Fruit fly (Drosophila melanogaster) whole organism, embryonic: ENCODE measurements around the gene SKIP.

ENCODE experiments used
- Atf3 ChIP-seq: fragments of 200-800 bp; sonication (Bioruptor generic); optimal IDR thresholded peaks from 3 replicates; lab custom pipeline; 2016; ENCODE audit warnings: missing biosample characterization, missing genetic modification characterization
- C15 ChIP-seq: fragments of 200-800 bp; sonication (Bioruptor generic); IDR thresholded peaks from 3 replicates; pipeline ENCODE4 v1.3.6; 2022; ENCODE audit warnings: missing biosample characterization, missing genetic modification characterization
- CG10209 ChIP-seq: fragments of 200-800 bp; sonication (Bioruptor generic); optimal IDR thresholded peaks from 3 replicates; lab custom pipeline; 2017; ENCODE audit warnings: missing biosample characterization, mild to moderate bottlenecking, missing genetic modification characterization, missing genetic modification reagents
- CG10274 ChIP-seq: fragments of 200-800 bp; sonication (Bioruptor generic); optimal IDR thresholded peaks from 3 replicates; lab custom pipeline; 2017; ENCODE audit warnings: missing biosample characterization, mild to moderate bottlenecking, missing genetic modification characterization
- CG10565 ChIP-seq: fragments of 200-800 bp; sonication (Bioruptor generic); optimal IDR thresholded peaks from 3 replicates; lab custom pipeline; 2016; ENCODE audit warnings: missing biosample characterization, mild to moderate bottlenecking, missing genetic modification characterization
- CG12236 ChIP-seq: fragments of 200-800 bp; sonication (Bioruptor generic); optimal IDR thresholded peaks from 2 replicates; lab custom pipeline; 2016; ENCODE audit warnings: missing biosample characterization, missing genetic modification characterization
- CG13296 ChIP-seq: fragments of 200-800 bp; sonication (Bioruptor generic); optimal IDR thresholded peaks from 3 replicates; lab custom pipeline; 2018; ENCODE audit warnings: missing biosample characterization, mild to moderate bottlenecking, missing genetic modification characterization
- CG13894 ChIP-seq: fragments of 200-800 bp; sonication (Bioruptor generic); optimal IDR thresholded peaks from 3 replicates; lab custom pipeline; 2018; ENCODE audit warnings: missing biosample characterization, mild to moderate bottlenecking, missing genetic modification characterization, moderate library complexity
- CG14441 ChIP-seq: fragments of 200-800 bp; sonication (Bioruptor generic); IDR thresholded peaks from 2 replicates; pipeline ENCODE4 v1.3.6; 2022; ENCODE audit warnings: missing biosample characterization, missing genetic modification characterization
- CG17328 ChIP-seq: fragments of 200-800 bp; sonication (Bioruptor generic); IDR thresholded peaks from 2 replicates; pipeline ENCODE4 v1.3.6; 2022; ENCODE audit warnings: missing biosample characterization, missing genetic modification characterization
- CG3065 ChIP-seq: fragments of 200-800 bp; sonication (Bioruptor generic); optimal IDR thresholded peaks from 2 replicates; lab custom pipeline; 2016; ENCODE audit warnings: missing biosample characterization, missing genetic modification characterization
- CG32767 ChIP-seq: fragments of 200-800 bp; sonication (Bioruptor generic); IDR thresholded peaks from 2 replicates; pipeline ENCODE4 v1.3.6; 2022; ENCODE audit warnings: missing biosample characterization, missing genetic modification characterization
- CG32772 ChIP-seq: fragments of 200-800 bp; sonication (Bioruptor generic); IDR thresholded peaks from 2 replicates; pipeline ENCODE4 v1.3.6; 2022; ENCODE audit warnings: missing biosample characterization, missing genetic modification characterization
- CG5180 ChIP-seq: fragments of 200-800 bp; sonication (Bioruptor generic); optimal IDR thresholded peaks from 3 replicates; lab custom pipeline; 2017; ENCODE audit warnings: missing biosample characterization, missing genetic modification characterization, mild to moderate bottlenecking, moderate library complexity, missing genetic modification reagents
- CG5245 ChIP-seq: fragments of 200-800 bp; sonication (Bioruptor generic); optimal IDR thresholded peaks from 3 replicates; lab custom pipeline; 2016; ENCODE audit warnings: missing biosample characterization, missing genetic modification characterization
- CG8281 ChIP-seq: fragments of 200-800 bp; sonication (Bioruptor generic); optimal IDR thresholded peaks from 2 replicates; lab custom pipeline; 2018; ENCODE audit warnings: missing biosample characterization, mild to moderate bottlenecking, missing genetic modification characterization, moderate library complexity
- CG8388 ChIP-seq: fragments of 200-800 bp; sonication (Bioruptor generic); optimal IDR thresholded peaks from 2 replicates; lab custom pipeline; 2019; ENCODE audit warnings: missing biosample characterization, mild to moderate bottlenecking, missing genetic modification characterization, moderate library complexity
- CG9817 ChIP-seq: fragments of 200-800 bp; sonication (Bioruptor generic); optimal IDR thresholded peaks from 2 replicates; lab custom pipeline; 2018; ENCODE audit warnings: missing biosample characterization, mild to moderate bottlenecking, missing genetic modification characterization, moderate library complexity
- D19A ChIP-seq: fragments of 200-800 bp; optimal IDR thresholded peaks from 3 replicates; lab custom pipeline; 2019; ENCODE audit warnings: missing biosample characterization, mild to moderate bottlenecking, missing genetic modification characterization, moderate library complexity
- E2f1 ChIP-seq: fragments of 200-800 bp; sonication (Bioruptor generic); IDR thresholded peaks from 2 replicates; pipeline ENCODE4 v1.3.6; 2022; ENCODE audit warnings: missing biosample characterization, missing genetic modification characterization
- Max ChIP-seq: fragments of 200-800 bp; sonication (Bioruptor generic); optimal IDR thresholded peaks from 2 replicates; lab custom pipeline; 2016; ENCODE audit warnings: missing biosample characterization, mild to moderate bottlenecking, missing genetic modification characterization
- Nf-YA ChIP-seq: fragments of 200-800 bp; sonication (Bioruptor generic); IDR thresholded peaks from 2 replicates; pipeline ENCODE4 v1.3.6; 2022; ENCODE audit warnings: missing biosample characterization, missing genetic modification characterization
- Nf-YB ChIP-seq: fragments of 200-800 bp; sonication (Bioruptor generic); optimal IDR thresholded peaks from 3 replicates; lab custom pipeline; 2019; ENCODE audit warnings: missing biosample characterization, mild to moderate bottlenecking, missing genetic modification characterization, moderate library complexity
- Oaz ChIP-seq: fragments of 200-800 bp; sonication (Bioruptor generic); IDR thresholded peaks from 2 replicates; pipeline ENCODE4 v1.3.6; 2022; ENCODE audit warnings: missing biosample characterization, missing genetic modification characterization
- Pdp1 ChIP-seq, 2 experiments: fragments of 200-800 bp; sonication (Bioruptor generic); optimal IDR thresholded peaks; 3 replicates each; lab custom pipeline; 2016; ENCODE audit warnings: missing biosample characterization in 2 of 2, missing genetic modification characterization in 2 of 2, mild to moderate bottlenecking in 1 of 2, moderate library complexity in 1 of 2
- Poxn ChIP-seq: fragments of 200-800 bp; sonication (Bioruptor generic); IDR thresholded peaks from 2 replicates; pipeline ENCODE4 v1.3.6; 2022; ENCODE audit warnings: missing biosample characterization, missing genetic modification characterization
- Taf1 ChIP-seq: fragments of 200-800 bp; sonication (Bioruptor generic); IDR thresholded peaks from 2 replicates; pipeline ENCODE4 v1.3.6; 2022; ENCODE audit warnings: missing biosample characterization, missing genetic modification characterization
- Xrp1 ChIP-seq: fragments of 200-800 bp; sonication (Bioruptor generic); IDR thresholded peaks from 2 replicates; pipeline ENCODE4 v1.3.6; 2022; ENCODE audit warnings: missing biosample characterization, missing genetic modification characterization
- al ChIP-seq: fragments of 200-800 bp; sonication (Bioruptor generic); IDR thresholded peaks from 2 replicates; pipeline ENCODE4 v1.3.6; 2022; ENCODE audit warnings: missing biosample characterization, missing genetic modification characterization
- bbx ChIP-seq: fragments of 200-800 bp; sonication (Bioruptor generic); IDR thresholded peaks from 2 replicates; pipeline ENCODE4 v1.3.6; 2022; ENCODE audit warnings: missing biosample characterization, missing genetic modification characterization; ENCODE audit not compliant: partially characterized antibody
- crp ChIP-seq, 2 experiments: fragments of 200-800 bp; sonication (Bioruptor generic); optimal IDR thresholded peaks; 2 replicates in 1 of 2; 3 replicates in 1 of 2; lab custom pipeline; 2017; ENCODE audit warnings: missing biosample characterization in 2 of 2, missing genetic modification characterization in 2 of 2, mild to moderate bottlenecking in 1 of 2, moderate library complexity in 1 of 2
- disco-r ChIP-seq: fragments of 200-800 bp; sonication (Bioruptor generic); optimal IDR thresholded peaks from 2 replicates; lab custom pipeline; 2016; ENCODE audit warnings: missing biosample characterization, missing genetic modification characterization
- ems ChIP-seq: fragments of 200-800 bp; sonication (Bioruptor generic); optimal IDR thresholded peaks from 3 replicates; lab custom pipeline; 2016; ENCODE audit warnings: missing biosample characterization, missing genetic modification characterization
- eve ChIP-seq, 2 experiments: fragments of >200 bp; optimal IDR thresholded peaks; 2 replicates each; lab custom pipeline; 2017; ENCODE audit warnings: missing biosample characterization in 2 of 2, missing genetic modification characterization in 2 of 2
- ftz-f1 ChIP-seq: fragments of 200-800 bp; sonication (Bioruptor generic); optimal IDR thresholded peaks from 2 replicates; lab custom pipeline; 2016; ENCODE audit warnings: missing biosample characterization, missing genetic modification characterization
- h ChIP-seq: fragments of >200 bp; optimal IDR thresholded peaks from 2 replicates; lab custom pipeline; 2017
- jigr1 ChIP-seq: fragments of 200-800 bp; sonication (Bioruptor generic); IDR thresholded peaks from 3 replicates; pipeline ENCODE4 v1.3.6; 2022; ENCODE audit warnings: missing biosample characterization, missing genetic modification characterization
- jumu ChIP-seq: fragments of 200-800 bp; sonication (Bioruptor generic); optimal IDR thresholded peaks from 3 replicates; lab custom pipeline; 2016; ENCODE audit warnings: missing biosample characterization, missing genetic modification characterization
- klu ChIP-seq: fragments of 200-800 bp; sonication (Bioruptor generic); IDR thresholded peaks from 2 replicates; pipeline ENCODE4 v1.3.6; 2022; ENCODE audit warnings: missing biosample characterization, missing genetic modification characterization
- lbe ChIP-seq: fragments of 200-800 bp; sonication (Bioruptor generic); optimal IDR thresholded peaks from 2 replicates; lab custom pipeline; 2016; ENCODE audit warnings: missing biosample characterization, mild to moderate bottlenecking, missing genetic modification characterization
- mirr ChIP-seq: fragments of 200-800 bp; sonication (Bioruptor generic); optimal IDR thresholded peaks from 3 replicates; lab custom pipeline; 2018; ENCODE audit warnings: missing biosample characterization, mild to moderate bottlenecking, missing genetic modification characterization
- nau ChIP-seq: fragments of 200-800 bp; sonication (Bioruptor generic); optimal IDR thresholded peaks from 3 replicates; lab custom pipeline; 2017; ENCODE audit warnings: missing biosample characterization, mild to moderate bottlenecking, missing genetic modification characterization, missing genetic modification reagents
- oc ChIP-seq: fragments of 200-800 bp; sonication (Bioruptor generic); optimal IDR thresholded peaks from 2 replicates; lab custom pipeline; 2018; ENCODE audit warnings: missing biosample characterization, mild to moderate bottlenecking, missing genetic modification characterization, moderate library complexity
- peb ChIP-seq: fragments of 200-800 bp; sonication (Bioruptor generic); IDR thresholded peaks from 2 replicates; pipeline ENCODE4 v1.3.6; 2022; ENCODE audit warnings: missing biosample characterization, missing genetic modification characterization
- row ChIP-seq: fragments of 200-800 bp; sonication (Bioruptor generic); IDR thresholded peaks from 3 replicates; pipeline ENCODE4 v1.3.6; 2022; ENCODE audit warnings: missing biosample characterization, missing genetic modification characterization
- scrt ChIP-seq: fragments of 200-800 bp; sonication (Bioruptor generic); optimal IDR thresholded peaks from 2 replicates; lab custom pipeline; 2018; ENCODE audit warnings: missing biosample characterization, mild to moderate bottlenecking, missing genetic modification characterization, moderate library complexity
- sens ChIP-seq: fragments of 200-800 bp; sonication (Bioruptor generic); peaks from one replicate; lab custom pipeline; 2016; ENCODE audit warnings: missing biosample characterization, missing genetic modification characterization
- sqz ChIP-seq: fragments of 200-800 bp; sonication (Bioruptor generic); optimal IDR thresholded peaks from 3 replicates; lab custom pipeline; 2018; ENCODE audit warnings: missing biosample characterization, mild to moderate bottlenecking, missing genetic modification characterization
- sug ChIP-seq: fragments of 200-800 bp; optimal IDR thresholded peaks from 2 replicates; lab custom pipeline; 2019; ENCODE audit warnings: missing biosample characterization, mild to moderate bottlenecking, missing genetic modification characterization, moderate library complexity
- tin ChIP-seq: fragments of 200-800 bp; sonication (Bioruptor generic); optimal IDR thresholded peaks from 3 replicates; lab custom pipeline; 2016; ENCODE audit warnings: missing biosample characterization, missing genetic modification characterization
- ttk ChIP-seq: fragments of 200-800 bp; sonication (Bioruptor generic); IDR thresholded peaks from 2 replicates; pipeline ENCODE4 v2.1.2; 2022; ENCODE audit warnings: missing biosample characterization, missing genetic modification characterization
- zen ChIP-seq: fragments of 200-800 bp; sonication (Bioruptor generic); optimal IDR thresholded peaks from 3 replicates; lab custom pipeline; 2018; ENCODE audit warnings: missing biosample characterization, mild to moderate bottlenecking, missing genetic modification characterization, moderate library complexity

Gene SKIP

dm6 chr3R:22121220-22121619 is 12.4 kb upstream of the SKIP start (continued):
- peak in 1 of 2 experiments; percentile 6 for TF ChIP-seq Pdp1 (GFP tag; optimal IDR thresholded peaks at IDR 0.05; lab: Kevin White, UChicago)
- peak; percentile 21 for TF ChIP-seq CG8281 (tag; lab: Kevin White, UChicago)
- peak; percentile 76 for TF ChIP-seq row (GFP tag; lab: Robert Waterston, UW)
- no peak for TF ChIP-seq D19A (tag; lab: Kevin White, UChicago)
- TF ChIP-seq Max (GFP tag; lab: Kevin White, UChicago) = no peak
- no peak for TF ChIP-seq CG32772 (GFP tag; lab: Robert Waterston, UW)
- no peak for TF ChIP-seq Nf-YB
- TF ChIP-seq bbx (GFP tag; lab: Robert Waterston, UW) = no peak
- peak; percentile 12 for TF ChIP-seq mirr (GFP tag; lab: Kevin White, UChicago)
- TF ChIP-seq CG5245 = peak; percentile 16
- TF ChIP-seq h (lab: Kevin White, UChicago) = no peak
- no peak for TF ChIP-seq lbe (GFP tag; lab: Kevin White, UChicago)
- peak in 1 of 2 experiments; percentile 43 for TF ChIP-seq eve (GFP tag; optimal IDR thresholded peaks at IDR 0.05; lab: Kevin White, UChicago)
- no peak for TF ChIP-seq tin
- TF ChIP-seq scrt = peak; percentile 49
- peak; percentile 29 for TF ChIP-seq CG5180
- peak; percentile 38; the same call in 1 of the 2 replicates for TF ChIP-seq CG32767
- TF ChIP-seq CG8388 (GFP tag; lab: Kevin White, UChicago) = peak; percentile 47
- 0 out of 2 replicates have a peak, but pooled peaks have one; percentile 42 for TF ChIP-seq Oaz (GFP tag; lab: Robert Waterston, UW)
- peak; percentile 66 for TF ChIP-seq CG14441 (GFP tag; lab: Robert Waterston, UW)
- peak; percentile 37 for TF ChIP-seq CG10274 (GFP tag; lab: Kevin White, UChicago)
- no peak for TF ChIP-seq crp (GFP tag; optimal IDR thresholded peaks at IDR 0.05; lab: Kevin White, UChicago)
- TF ChIP-seq CG10565 (GFP tag; lab: Kevin White, UChicago) = no peak
- no peak for TF ChIP-seq Poxn (GFP tag; lab: Robert Waterston, UW)
- TF ChIP-seq sens (GFP tag; lab: Kevin White, UChicago) = peak; percentile 82
- peak; percentile 64 for TF ChIP-seq CG17328 (GFP tag; lab: Robert Waterston, UW)
- TF ChIP-seq CG9817 (tag; lab: Kevin White, UChicago) = peak; percentile 82
- no peak for TF ChIP-seq zen (tag; lab: Kevin White, UChicago)
- no peak for TF ChIP-seq disco-r
- TF ChIP-seq sqz (GFP tag; lab: Kevin White, UChicago) = peak; percentile 18
- TF ChIP-seq E2f1 (GFP tag; lab: Robert Waterston, UW) = peak; percentile 57
- TF ChIP-seq CG10209 (GFP tag; lab: Kevin White, UChicago) = peak; percentile 45
- TF ChIP-seq CG13296 (GFP tag; lab: Kevin White, UChicago) = peak; percentile 62
- no peak for TF ChIP-seq CG12236 (GFP tag; lab: Kevin White, UChicago)
- peak; percentile 56 for TF ChIP-seq ttk (GFP tag; lab: Robert Waterston, UW)
- no peak for TF ChIP-seq ems (GFP tag; lab: Kevin White, UChicago)
- peak; percentile 54 for TF ChIP-seq Xrp1 (GFP tag; lab: Robert Waterston, UW)
- TF ChIP-seq oc (tag; lab: Kevin White, UChicago) = no peak
- TF ChIP-seq sug (tag; lab: Kevin White, UChicago) = no peak
- peak; percentile 45; the same call in 1 of the 3 replicates for TF ChIP-seq C15 (GFP tag; lab: Robert Waterston, UW)
- TF ChIP-seq jumu = no peak
- no peak for TF ChIP-seq Atf3
- TF ChIP-seq peb (GFP tag; lab: Robert Waterston, UW) = peak; percentile 64
- peak; percentile 29 for TF ChIP-seq nau (GFP tag; lab: Kevin White, UChicago)
- no peak for TF ChIP-seq CG3065 (GFP tag; lab: Kevin White, UChicago)
- no peak for TF ChIP-seq CG13894 (tag; lab: Kevin White, UChicago)
- peak; percentile 26; the same call in 1 of the 2 replicates for TF ChIP-seq Nf-YA (GFP tag; lab: Robert Waterston, UW)
- peak; percentile 37; the same call in 1 of the 2 replicates for TF ChIP-seq klu (GFP tag; lab: Robert Waterston, UW)
- no peak for TF ChIP-seq ftz-f1
- TF ChIP-seq jigr1 = no peak
- TF ChIP-seq Taf1 = peak; percentile 62
- TF ChIP-seq al (GFP tag; lab: Robert Waterston, UW) = peak; percentile 80
